Fruit fly (Drosophila melanogaster): Measurements from ENCODE around the gene PIG-Q.

The PIG-Q gene

DNA sequence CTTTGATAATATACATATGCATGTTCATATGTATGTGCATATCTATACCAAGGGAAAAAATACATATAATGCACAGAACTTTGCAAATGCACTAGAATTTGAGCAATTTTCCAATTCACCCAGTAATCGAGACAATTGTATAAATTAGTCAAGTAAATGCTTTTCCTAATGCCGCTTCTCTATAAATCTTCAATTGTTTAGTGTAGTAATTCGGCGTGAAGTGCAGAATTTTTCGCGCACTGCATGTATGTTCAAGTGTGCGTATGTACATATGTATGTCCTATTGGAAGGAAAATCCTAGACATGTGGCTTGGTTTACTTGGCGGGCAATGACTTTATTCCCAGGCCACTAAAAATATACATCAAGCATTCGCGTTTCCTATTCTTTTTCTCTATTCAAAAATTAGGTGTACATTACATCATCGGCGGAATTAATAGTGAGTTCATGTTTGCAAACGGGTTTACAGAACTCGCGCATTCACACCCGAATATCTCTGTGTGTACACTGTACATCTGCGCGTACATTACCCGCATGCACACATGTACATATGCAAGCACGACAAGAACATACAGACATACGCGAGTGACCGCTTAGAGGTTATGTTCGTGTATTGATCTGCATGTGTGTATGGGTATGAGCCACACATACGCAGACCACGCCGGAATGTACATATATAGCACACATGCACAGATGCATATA, 39.9 kb upstream of the PIG-Q start (continued):
- TF ChIP-seq CG9139 (GFP tag; optimal IDR thresholded peaks at IDR 0.05) (no peak), CG10669 (GFP tag; optimal IDR thresholded peaks at IDR 0.05) (peak; percentile 82), CG3032 (tag; optimal IDR thresholded peaks at IDR 0.05) (peak; percentile 76), CG31627 (GFP tag; optimal IDR thresholded peaks at IDR 0.05) (peak; percentile 65), CG6276 (GFP tag; optimal IDR thresholded peaks at IDR 0.05) (peak; percentile 22), ss (GFP tag; optimal IDR thresholded peaks at IDR 0.05) (peak; percentile 6 to 54), CG34406 (GFP tag; optimal IDR thresholded peaks at IDR 0.05) (peak; percentile 40), Blimp-1 (GFP tag; optimal IDR thresholded peaks at IDR 0.05) (no peak), Eip78C (GFP tag) (peak; percentile 95)

- TF ChIP-seq CG6792 (GFP tag; optimal IDR thresholded peaks at IDR 0.05) (no peak), CG8632 (GFP tag; optimal IDR thresholded peaks at IDR 0.05) (no peak), salr (GFP tag; optimal IDR thresholded peaks at IDR 0.05) (no peak), Sox102F (GFP tag; optimal IDR thresholded peaks at IDR 0.05) (no peak), Gug (GFP tag; IDR thresholded peaks at IDR 0.05) (no peak), dac (GFP tag; optimal IDR thresholded peaks at IDR 0.05) (no peak), CG11902 (GFP tag; optimal IDR thresholded peaks at IDR 0.05) (no peak), acj6 (GFP tag; optimal IDR thresholded peaks at IDR 0.05) (no peak), Ets96B (tag; optimal IDR thresholded peaks at IDR 0.05) (no peak), esn (GFP tag; optimal IDR thresholded peaks at IDR 0.05) (no peak), CG7368 (GFP tag; optimal IDR thresholded peaks at IDR 0.05) (no peak), CG11762 (GFP tag; optimal IDR thresholded peaks at IDR 0.05; ENCODE audit: insufficient read depth) (no peak), fd59A (GFP tag; optimal IDR thresholded peaks at IDR 0.05) (no peak), CG6854 (GFP tag; optimal IDR thresholded peaks at IDR 0.05) (no peak), Eip75B (GFP tag; optimal IDR thresholded peaks at IDR 0.05) (no peak), CG6163 (GFP tag; IDR thresholded peaks at IDR 0.05) (no peak)
Measured at dm6 chrX:16319558-16319924, 39.4 kb upstream of the PIG-Q start.

DNA sequence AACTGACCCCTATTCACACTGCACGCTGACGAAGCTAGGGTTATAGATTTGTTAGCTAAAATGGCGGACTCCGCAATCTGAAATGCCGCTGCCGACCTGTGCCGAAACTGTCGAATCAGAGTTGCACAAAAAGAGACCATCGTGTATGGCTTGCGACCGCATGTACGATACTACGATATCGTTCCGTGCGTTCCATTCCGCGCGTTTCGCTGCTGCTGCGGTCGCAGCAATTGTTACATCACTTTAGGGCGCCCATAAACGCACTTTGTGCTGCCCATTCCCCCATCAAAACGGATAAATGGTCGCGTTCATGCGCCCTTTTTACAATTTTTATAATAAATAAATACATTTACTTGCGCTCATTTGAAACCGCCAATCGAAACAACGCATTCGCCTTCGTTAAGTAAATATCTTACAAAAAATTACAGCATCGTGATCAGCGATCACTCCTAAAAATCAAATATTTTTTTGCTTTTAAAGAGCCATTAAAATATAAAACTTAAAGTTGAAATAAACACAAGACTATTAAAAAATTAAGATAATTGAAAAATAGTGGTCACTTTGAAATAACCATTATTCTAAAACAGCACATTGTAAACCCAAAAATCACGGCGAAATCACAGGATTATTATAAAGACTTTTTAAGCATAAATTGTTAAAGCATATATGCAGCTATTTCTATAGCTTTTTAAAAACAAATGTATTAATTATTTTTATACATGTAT, 38.6 kb upstream of the PIG-Q start, which contains the start of gene Cyp1:
Cyp1 (minus strand) TSS at position 174 of the 725 bp plus-strand sequence.
- no peak for TF ChIP-seq CG3032 (tag; optimal IDR thresholded peaks at IDR 0.05)
- peak; percentile 22; the same call in 1 of the 2 replicates for TF ChIP-seq CG11294 (GFP tag; IDR thresholded peaks at IDR 0.05)
- TF ChIP-seq topi (GFP tag; optimal IDR thresholded peaks at IDR 0.05) = peak; percentile 32
- peak; percentile 13 for TF ChIP-seq CG11902 (GFP tag; optimal IDR thresholded peaks at IDR 0.05)
- TF ChIP-seq CG1621 (tag; optimal IDR thresholded peaks at IDR 0.05) = peak; percentile 52
- TF ChIP-seq CG3919 (GFP tag; optimal IDR thresholded peaks at IDR 0.05) = no peak
- TF ChIP-seq Eip75B (GFP tag; optimal IDR thresholded peaks at IDR 0.05) = no peak
- TF ChIP-seq vri (GFP tag; optimal IDR thresholded peaks at IDR 0.05) = peak; percentile 88
- peak; percentile 33 for TF ChIP-seq CG6808 (GFP tag; optimal IDR thresholded peaks at IDR 0.05)
- TF ChIP-seq CG15336 (GFP tag; IDR thresholded peaks at IDR 0.05) = peak; percentile 16
- TF ChIP-seq Lpt (GFP tag; optimal IDR thresholded peaks at IDR 0.05) = peak; percentile 2
- peak; percentile 17 for TF ChIP-seq Sox14 (GFP tag; optimal IDR thresholded peaks at IDR 0.05)
- no peak for TF ChIP-seq CG34406 (GFP tag; optimal IDR thresholded peaks at IDR 0.05)
- no peak for TF ChIP-seq Hr4 (GFP tag; optimal IDR thresholded peaks at IDR 0.05)
- peak; percentile 76 for TF ChIP-seq Eip78C (GFP tag)
- peak; percentile 12 for TF ChIP-seq CG6854 (GFP tag; optimal IDR thresholded peaks at IDR 0.05)
- TF ChIP-seq Hr39 (GFP tag; optimal IDR thresholded peaks at IDR 0.05) = no peak
- TF ChIP-seq achi (GFP tag; optimal IDR thresholded peaks at IDR 0.05) = peak; percentile 27
- no peak for TF ChIP-seq dsx (GFP tag; optimal IDR thresholded peaks at IDR 0.05; ENCODE audit: poor library complexity, severe bottlenecking)
- peak; percentile 11 for TF ChIP-seq cyc (GFP tag; optimal IDR thresholded peaks at IDR 0.05)
- no peak for TF ChIP-seq pdm3 (GFP tag; optimal IDR thresholded peaks at IDR 0.05)
- TF ChIP-seq fd85E (GFP tag; optimal IDR thresholded peaks at IDR 0.05) = no peak
- no peak for TF ChIP-seq CG32006 (GFP tag; optimal IDR thresholded peaks at IDR 0.05)
- TF ChIP-seq Met (GFP tag; optimal IDR thresholded peaks at IDR 0.05) = no peak
- TF ChIP-seq dac (GFP tag; optimal IDR thresholded peaks at IDR 0.05) = no peak
- TF ChIP-seq CG9139 (GFP tag; optimal IDR thresholded peaks at IDR 0.05) = no peak
- TF ChIP-seq Blimp-1 (GFP tag; optimal IDR thresholded peaks at IDR 0.05) = no peak
- TF ChIP-seq svp (GFP tag) = no peak
- TF ChIP-seq ss (GFP tag; optimal IDR thresholded peaks at IDR 0.05) = no peak
- TF ChIP-seq Hr38 (GFP tag; optimal IDR thresholded peaks at IDR 0.05) = no peak
- no peak for TF ChIP-seq CG31627 (GFP tag; optimal IDR thresholded peaks at IDR 0.05)
- peak; percentile 64; the same call in 1 of the 3 replicates for TF ChIP-seq CG6163 (GFP tag; IDR thresholded peaks at IDR 0.05)
